Worm (Caenorhabditis elegans) whole organism, L4 larva: ENCODE measurements around the gene C31H2.4.

Experiments
- R02D3.7 ChIP-seq: fragments of 150-350 bp; sonication (generic microtip); optimal IDR thresholded peaks from 3 replicates; lab custom pipeline; 2014; ENCODE audit warnings: missing biosample characterization, missing genetic modification characterization
- T26A8.4 ChIP-seq: fragments of 200-800 bp; sonication (Bioruptor generic); IDR thresholded peaks from 2 replicates; pipeline ENCODE4 v1.3.6; 2022; ENCODE audit warnings: missing genetic modification characterization, missing compliant biosample characterization
- Y5F2A.4 ChIP-seq: fragments of 200-800 bp; sonication (Bioruptor generic); optimal IDR thresholded peaks from 2 replicates; lab custom pipeline; 2018; ENCODE audit warnings: mild to moderate bottlenecking, missing genetic modification characterization, missing compliant biosample characterization
- Y75B8A.6 ChIP-seq: fragments of 200-800 bp; sonication (Bioruptor generic); IDR thresholded peaks from 2 replicates; pipeline ENCODE4 v1.3.6; 2022; ENCODE audit warnings: missing genetic modification reagents, missing genetic modification characterization, missing compliant biosample characterization
- aha-1 ChIP-seq: fragments of 150-350 bp; peaks from one replicate; lab custom pipeline; 2014; ENCODE audit warnings: missing biosample characterization, missing genetic modification characterization
- arid-1 ChIP-seq: fragments of 200-800 bp; sonication (Bioruptor generic); conservative IDR thresholded peaks from 2 replicates; pipeline ENCODE4 v1.3.6; 2022; ENCODE audit warnings: missing genetic modification reagents, missing genetic modification characterization, missing compliant biosample characterization
- attf-4 ChIP-seq: sonication (generic microtip); optimal IDR thresholded peaks from 3 replicates; lab custom pipeline; 2017; ENCODE audit warnings: missing biosample characterization, missing genetic modification characterization
- ceh-20 ChIP-seq: fragments of 200-800 bp; sonication (Bioruptor generic); IDR thresholded peaks from 2 replicates; pipeline ENCODE4 v1.3.6; 2022; ENCODE audit warnings: missing genetic modification reagents, missing genetic modification characterization, missing compliant biosample characterization
- ces-1 ChIP-seq: fragments of 150-350 bp; sonication (generic microtip); optimal IDR thresholded peaks from 4 replicates; lab custom pipeline; 2014; ENCODE audit warnings: missing biosample characterization, missing genetic modification reagents, missing genetic modification characterization
- ctbp-1 ChIP-seq: fragments of 200-800 bp; sonication (Bioruptor generic); IDR thresholded peaks from 2 replicates; pipeline ENCODE4 v1.3.6; 2022; ENCODE audit warnings: missing genetic modification reagents, missing genetic modification characterization, missing compliant biosample characterization
- daf-16 ChIP-seq, 3 experiments: sonication (generic microtip); optimal IDR thresholded peaks; 2 replicates each; lab custom pipeline; 2016 to 2017; ENCODE audit warnings: missing genetic modification characterization in 3 of 3, missing genetic modification reagents in 3 of 3, mild to moderate bottlenecking in 2 of 3, missing compliant biosample characterization in 2 of 3, missing biosample characterization in 1 of 3, moderate library complexity in 1 of 3
- dmd-6 ChIP-seq: fragments of 200-800 bp; sonication (Bioruptor generic); IDR thresholded peaks from 2 replicates; pipeline ENCODE4 v1.3.6; 2022; ENCODE audit warnings: missing genetic modification reagents, missing genetic modification characterization, missing compliant biosample characterization
- dve-1 ChIP-seq: sonication (generic microtip); optimal IDR thresholded peaks from 2 replicates; lab custom pipeline; 2017; ENCODE audit warnings: antibody characterized with exemption, mild to moderate bottlenecking, missing genetic modification characterization, missing compliant biosample characterization; ENCODE audit not compliant: insufficient read depth
- egl-43 ChIP-seq: fragments of 200-800 bp; sonication (Bioruptor generic); IDR thresholded peaks from 2 replicates; pipeline ENCODE4 v1.3.6; 2022; ENCODE audit warnings: missing genetic modification reagents, missing genetic modification characterization, missing compliant biosample characterization
- fkh-10 ChIP-seq: fragments of 150-350 bp; optimal IDR thresholded peaks from 2 replicates; lab custom pipeline; 2014; ENCODE audit warnings: missing biosample characterization, missing genetic modification reagents, missing genetic modification characterization
- hif-1 ChIP-seq, 2 experiments: sonication (generic microtip); optimal IDR thresholded peaks; 2 replicates each; lab custom pipeline; 2016 to 2017; ENCODE audit warnings: missing compliant biosample characterization in 2 of 2, missing genetic modification characterization in 2 of 2, missing genetic modification reagents in 2 of 2, missing genotype in 2 of 2, mild to moderate bottlenecking in 1 of 2
- hlh-11 ChIP-seq: fragments of 200-800 bp; sonication (Bioruptor generic); optimal IDR thresholded peaks from 2 replicates; lab custom pipeline; 2018; ENCODE audit warnings: mild to moderate bottlenecking, missing genetic modification characterization, missing compliant biosample characterization
- hlh-30 ChIP-seq: sonication (generic microtip); optimal IDR thresholded peaks from 2 replicates; lab custom pipeline; 2017; ENCODE audit warnings: antibody characterized with exemption, mild to moderate bottlenecking, missing genetic modification characterization, missing compliant biosample characterization; ENCODE audit not compliant: insufficient read depth
- hmg-1.1 ChIP-seq: fragments of 200-800 bp; sonication (Bioruptor generic); IDR thresholded peaks from 2 replicates; pipeline ENCODE4 v1.3.6; 2022; ENCODE audit warnings: missing genetic modification reagents, missing genetic modification characterization, missing compliant biosample characterization
- lin-1 ChIP-seq: fragments of 200-800 bp; sonication (Bioruptor generic); IDR thresholded peaks from 2 replicates; pipeline ENCODE4 v1.3.6; 2022; ENCODE audit warnings: missing genetic modification reagents, missing genetic modification characterization, missing compliant biosample characterization
- lin-39 ChIP-seq: fragments of 150-350 bp; optimal IDR thresholded peaks from 2 replicates; lab custom pipeline; 2014; ENCODE audit warnings: missing biosample characterization, missing genetic modification reagents, missing genetic modification characterization
- lsy-2 ChIP-seq, 2 experiments: fragments of 150-350 bp in 1 of 2; sonication (generic microtip) in 1 of 2; optimal IDR thresholded peaks; 2 replicates each; lab custom pipeline; 2014 to 2017; ENCODE audit warnings: missing biosample characterization in 2 of 2, missing genetic modification characterization in 2 of 2
- madf-5 ChIP-seq, 2 experiments: fragments of 200-800 bp; sonication (Bioruptor generic); IDR thresholded peaks; 2 replicates each; pipeline ENCODE4 v1.3.6; 2022; ENCODE audit warnings: missing compliant biosample characterization in 2 of 2, missing genetic modification characterization in 2 of 2
- mdl-1 ChIP-seq, 2 experiments: fragments of 150-350 bp in 1 of 2; sonication (generic microtip) in 1 of 2; optimal IDR thresholded peaks; 2 replicates each; lab custom pipeline; 2014 to 2017; ENCODE audit warnings: missing biosample characterization in 2 of 2, missing genetic modification characterization in 2 of 2
- mdt-29 ChIP-seq: fragments of 200-800 bp; sonication (Bioruptor generic); IDR thresholded peaks from 2 replicates; pipeline ENCODE4 v1.3.6; 2022; ENCODE audit warnings: missing genetic modification reagents, missing genetic modification characterization, missing compliant biosample characterization
- mep-1 ChIP-seq: fragments of 150-350 bp; sonication (generic microtip); optimal IDR thresholded peaks from 3 replicates; lab custom pipeline; 2014; ENCODE audit warnings: missing biosample characterization, missing genetic modification characterization
- mes-2 ChIP-seq: sonication (generic microtip); optimal IDR thresholded peaks from 2 replicates; lab custom pipeline; 2016; ENCODE audit warnings: missing genotype, mild to moderate bottlenecking, missing genetic modification characterization, missing compliant biosample characterization; ENCODE audit not compliant: poor library complexity, severe bottlenecking
- mxl-2 ChIP-seq: fragments of 200-800 bp; sonication (Bioruptor generic); conservative IDR thresholded peaks from 2 replicates; pipeline ENCODE4 v1.3.6; 2022; ENCODE audit warnings: missing genetic modification reagents, missing genetic modification characterization, missing compliant biosample characterization
- mxl-3 ChIP-seq: fragments of 200-800 bp; sonication (Bioruptor generic); optimal IDR thresholded peaks from 2 replicates; lab custom pipeline; 2018; ENCODE audit warnings: mild to moderate bottlenecking, missing genetic modification characterization, missing compliant biosample characterization
- nhr-10 ChIP-seq: fragments of 150-350 bp; optimal IDR thresholded peaks from 2 replicates; lab custom pipeline; 2014; ENCODE audit warnings: missing biosample characterization, missing genetic modification characterization
- nhr-11 ChIP-seq: fragments of 150-350 bp; optimal IDR thresholded peaks from 2 replicates; lab custom pipeline; 2014; ENCODE audit warnings: missing biosample characterization, missing genetic modification characterization
- nhr-28 ChIP-seq: fragments of 150-350 bp; optimal IDR thresholded peaks from 2 replicates; lab custom pipeline; 2014; ENCODE audit warnings: missing biosample characterization, missing genetic modification characterization
- nhr-41 ChIP-seq: fragments of 200-800 bp; sonication (Bioruptor generic); IDR thresholded peaks from 2 replicates; pipeline ENCODE4 v1.3.6; 2022; ENCODE audit warnings: missing genetic modification reagents, missing genetic modification characterization, missing compliant biosample characterization
- nhr-77 ChIP-seq: fragments of 150-350 bp; optimal IDR thresholded peaks from 2 replicates; lab custom pipeline; 2014; ENCODE audit warnings: missing biosample characterization, missing genetic modification characterization
- pha-4 ChIP-seq, 2 experiments: fragments of 150-350 bp in 1 of 2; fragments of 200-800 bp in 1 of 2; sonication (Bioruptor generic) in 1 of 2; IDR thresholded peaks in 1 of 2; optimal IDR thresholded peaks in 1 of 2; 2 replicates each; pipeline versions ENCODE4 v1.3.6 to Lab custom; 2014 to 2022; ENCODE audit warnings: missing genetic modification characterization in 2 of 2, missing genetic modification reagents in 2 of 2, missing biosample characterization in 1 of 2, missing compliant biosample characterization in 1 of 2
- rbr-2 ChIP-seq: sonication (generic microtip); optimal IDR thresholded peaks from 2 replicates; lab custom pipeline; 2016; ENCODE audit warnings: missing genotype, missing genetic modification characterization, missing compliant biosample characterization
- sdz-12 ChIP-seq: fragments of 200-800 bp; sonication (Bioruptor generic); optimal IDR thresholded peaks from 2 replicates; lab custom pipeline; 2018; ENCODE audit warnings: mild to moderate bottlenecking, missing genetic modification characterization, missing compliant biosample characterization
- set-16 ChIP-seq: fragments of 200-800 bp; sonication (Bioruptor generic); IDR thresholded peaks from 2 replicates; pipeline ENCODE4 v1.3.6; 2022; ENCODE audit warnings: missing genetic modification reagents, missing genetic modification characterization, missing compliant biosample characterization
- tag-97 ChIP-seq: fragments of 200-800 bp; sonication (Bioruptor generic); IDR thresholded peaks from 2 replicates; pipeline ENCODE4 v1.3.6; 2022; ENCODE audit warnings: missing genetic modification characterization, missing compliant biosample characterization
- tra-1 ChIP-seq: fragments of 200-800 bp; sonication (Bioruptor generic); IDR thresholded peaks from 2 replicates; pipeline ENCODE4 v1.3.6; 2022; ENCODE audit warnings: missing genetic modification reagents, missing genetic modification characterization, missing compliant biosample characterization
- unc-39 ChIP-seq: sonication (generic microtip); optimal IDR thresholded peaks from 2 replicates; lab custom pipeline; 2017; ENCODE audit warnings: missing biosample characterization, missing genetic modification characterization
- unc-62 ChIP-seq, 3 experiments: fragments of 150-350 bp in 1 of 3; sonication (generic microtip); optimal IDR thresholded peaks in 2 of 3; peaks in 1 of 3; 1 replicate in 1 of 3; 2 replicates in 2 of 3; lab custom pipeline; 2014 to 2017; ENCODE audit warnings: missing biosample characterization in 3 of 3, missing genetic modification characterization in 3 of 3, missing genetic modification reagents in 3 of 3, missing genotype in 1 of 3
- vab-7 ChIP-seq: fragments of 200-800 bp; sonication (Bioruptor generic); IDR thresholded peaks from 2 replicates; pipeline ENCODE4 v1.3.6; 2022; ENCODE audit warnings: missing genetic modification reagents, missing genetic modification characterization, missing compliant biosample characterization

The C31H2.4 gene

DNA sequence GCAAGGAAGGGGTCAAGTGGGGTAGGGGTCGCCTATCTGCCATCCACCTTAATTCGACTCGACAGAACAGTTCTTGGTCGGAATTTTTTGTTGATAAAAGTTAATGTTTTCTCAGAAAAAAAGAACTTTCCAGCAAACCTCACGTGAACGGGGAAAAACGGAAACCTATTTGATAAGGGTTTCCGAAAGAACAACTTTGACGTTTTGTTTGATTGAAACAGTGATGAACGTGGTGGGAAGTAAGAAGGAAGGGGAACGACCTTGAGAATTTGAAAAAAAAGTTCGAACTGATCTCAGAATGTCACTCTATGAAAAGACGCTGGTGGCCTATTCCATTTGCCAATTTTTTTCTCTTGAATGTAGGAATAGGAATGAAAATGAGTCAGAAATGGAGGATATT is 37.1 kb downstream of the C31H2.4 start:
- TF ChIP-seq R02D3.7 (tag; lab: Kevin White, UChicago): no peak
- peak in 1 of 2 experiments; percentile 45 for TF ChIP-seq mdl-1 (tag; optimal IDR thresholded peaks at IDR 0.05; lab: Kevin White, UChicago)
- TF ChIP-seq nhr-41: no peak
- peak; percentile 81 for TF ChIP-seq lin-1 (GFP tag; lab: Robert Waterston, UW)
- no peak for TF ChIP-seq daf-16 (GFP tag; optimal IDR thresholded peaks at IDR 0.05; lab: Kevin White, UChicago)
- peak; percentile 62 for TF ChIP-seq daf-16 (tag; optimal IDR thresholded peaks at IDR 0.05; lab: Kevin White, UChicago)
- peak; percentile 79 for TF ChIP-seq aha-1
- TF ChIP-seq ctbp-1: no peak
- TF ChIP-seq tra-1 (GFP tag; lab: Robert Waterston, UW): peak; percentile 78; the same call in 1 of the 2 replicates
- TF ChIP-seq pha-4 (GFP tag; IDR thresholded peaks at IDR 0.05; lab: Robert Waterston, UW): 0 out of 2 replicates have a peak, but pooled peaks have one; percentile 16
- TF ChIP-seq pha-4 (tag; optimal IDR thresholded peaks at IDR 0.05; lab: Kevin White, UChicago): no peak
- TF ChIP-seq vab-7 (GFP tag; lab: Robert Waterston, UW): no peak
- TF ChIP-seq hmg-1.1 (GFP tag; lab: Robert Waterston, UW): no peak; the same call in 1 of the 2 replicates
- peak; percentile 49 for TF ChIP-seq hlh-11 (tag; lab: Kevin White, UChicago)
- no peak for TF ChIP-seq Y75B8A.6
- no peak for TF ChIP-seq nhr-77 (tag; lab: Kevin White, UChicago)
- peak; percentile 22 for TF ChIP-seq mxl-3 (GFP tag; lab: Kevin White, UChicago)
- TF ChIP-seq dmd-6 (GFP tag; lab: Robert Waterston, UW): peak; percentile 80
- no peak for TF ChIP-seq sdz-12 (GFP tag; lab: Kevin White, UChicago)
- TF ChIP-seq mxl-2 (GFP tag; lab: Robert Waterston, UW): no peak
- TF ChIP-seq tag-97: no peak
- TF ChIP-seq nhr-28: peak; percentile 49
- peak; percentile 84 for TF ChIP-seq mdt-29 (GFP tag; lab: Robert Waterston, UW)
- TF ChIP-seq dve-1: peak; percentile 59
- peak; percentile 69 for TF ChIP-seq hlh-30 (tag; lab: Kevin White, UChicago)
- TF ChIP-seq ceh-20 (GFP tag; lab: Robert Waterston, UW): peak; percentile 53; the same call in 1 of the 2 replicates
- TF ChIP-seq, all 104 proteins: peak for 14

DNA sequence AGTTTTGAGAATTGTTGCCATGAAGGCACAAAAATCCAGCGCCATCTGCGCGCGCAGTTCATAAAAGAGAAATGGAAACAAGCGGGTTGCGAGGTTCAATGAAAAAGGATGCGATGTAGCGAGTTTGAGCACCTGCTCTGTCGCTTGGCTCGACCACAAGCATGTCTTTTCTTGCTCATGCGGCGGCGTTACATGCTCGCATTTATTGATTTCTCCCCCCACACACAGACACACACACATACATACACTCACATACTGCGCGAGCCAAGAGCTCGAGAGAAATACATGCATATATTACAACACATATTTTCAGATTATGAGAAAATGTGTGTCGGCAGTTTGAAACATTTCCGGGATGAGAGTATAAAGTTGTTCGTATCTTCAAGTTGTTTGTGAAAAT is 37.7 kb downstream of the C31H2.4 start:
- no peak for TF ChIP-seq ces-1 (GFP tag; lab: Kevin White, UChicago)
- peak; percentile 37; the same call in 1 of the 2 replicates for TF ChIP-seq egl-43 (GFP tag; lab: Robert Waterston, UW)
- TF ChIP-seq mep-1 (tag; lab: Kevin White, UChicago): peak; percentile 34
- TF ChIP-seq hlh-30 (tag; lab: Kevin White, UChicago): peak; percentile 78
- peak; percentile 47; the same call in 1 of the 2 replicates for TF ChIP-seq hmg-1.1 (GFP tag; lab: Robert Waterston, UW)
- TF ChIP-seq lsy-2 (tag; optimal IDR thresholded peaks at IDR 0.05; lab: Kevin White, UChicago): peak in 1 of 2 experiments; percentile 39
- TF ChIP-seq nhr-11 (tag; lab: Kevin White, UChicago): peak; percentile 55
- TF ChIP-seq vab-7 (GFP tag; lab: Robert Waterston, UW): 0 out of 2 replicates have a peak, but pooled peaks have one; percentile 22
- no peak for TF ChIP-seq nhr-10
- peak in 1 of 2 experiments; percentile 98 for TF ChIP-seq unc-62 (GFP tag; optimal IDR thresholded peaks at IDR 0.05 in 1 of 2; lab: Kevin White, UChicago)
- no peak for TF ChIP-seq unc-62 (tag; optimal IDR thresholded peaks at IDR 0.05; lab: Kevin White, UChicago)
- TF ChIP-seq hif-1 (tag; optimal IDR thresholded peaks at IDR 0.05; lab: Kevin White, UChicago): no peak
- 0 out of 2 replicates have a peak, but pooled peaks have one; percentile 13 for TF ChIP-seq ctbp-1
- TF ChIP-seq aha-1: peak; percentile 91
- TF ChIP-seq rbr-2 (tag; lab: Kevin White, UChicago): peak; percentile 21

DNA sequence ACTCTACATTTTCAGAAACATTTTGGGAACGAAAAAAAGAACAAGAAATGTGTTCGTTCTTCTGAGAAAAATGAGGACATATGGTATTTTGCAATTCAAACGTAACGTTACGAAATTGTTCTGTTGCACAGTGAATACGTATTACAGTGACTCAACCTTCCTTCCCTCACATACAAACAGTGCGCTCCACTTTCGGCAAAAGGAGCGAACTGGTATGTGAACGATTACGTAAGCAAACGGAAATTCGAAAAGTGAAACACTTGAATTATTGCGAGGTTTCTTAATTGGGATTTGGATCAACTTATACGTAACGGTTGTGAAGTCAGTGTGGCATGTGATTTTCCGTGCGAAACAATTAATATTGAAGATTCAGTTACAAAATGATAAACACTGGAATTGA is 38.7 kb downstream of the C31H2.4 start:
- TF ChIP-seq mes-2 (tag; lab: Kevin White, UChicago) (peak; percentile 12), Y5F2A.4 (GFP tag; lab: Kevin White, UChicago) (no peak), lin-39 (no peak), arid-1 (GFP tag; lab: Robert Waterston, UW) (no peak), T26A8.4 (no peak), set-16 (GFP tag; lab: Robert Waterston, UW) (no peak), fkh-10 (no peak), ctbp-1 (no peak), egl-43 (GFP tag; lab: Robert Waterston, UW) (no peak), madf-5 (GFP tag; IDR thresholded peaks at IDR 0.05; lab: Robert Waterston, UW) (no peak), unc-62 (GFP tag; optimal IDR thresholded peaks at IDR 0.05 in 1 of 2; lab: Kevin White, UChicago) (peak in 1 of 2 experiments; percentile 73), unc-62 (tag; optimal IDR thresholded peaks at IDR 0.05; lab: Kevin White, UChicago) (no peak), unc-39 (tag; lab: Kevin White, UChicago) (no peak), attf-4 (tag; lab: Kevin White, UChicago) (no peak), ceh-20 (GFP tag; lab: Robert Waterston, UW) (no peak), R02D3.7 (tag; lab: Kevin White, UChicago) (no peak), tra-1 (GFP tag; lab: Robert Waterston, UW) (0 out of 2 replicates have a peak, but pooled peaks have one; percentile 7)
